Fruit fly (Drosophila melanogaster) whole organism, embryonic: ENCODE measurements around the gene ps.

Experiments used
- CG10147 ChIP-seq: fragments of 200-800 bp; sonication (Bioruptor generic); optimal IDR thresholded peaks from 2 replicates; lab custom pipeline; 2019; ENCODE audit warnings: missing biosample characterization, mild to moderate bottlenecking, missing genetic modification characterization, moderate library complexity
- CG1024 ChIP-seq: fragments of 200-800 bp; sonication (Bioruptor generic); IDR thresholded peaks from 2 replicates; pipeline ENCODE4 v1.3.6; 2022; ENCODE audit warnings: missing biosample characterization, missing genetic modification characterization
- CG11085 ChIP-seq: fragments of 200-800 bp; sonication (Bioruptor generic); IDR thresholded peaks from 2 replicates; pipeline ENCODE4 v1.3.6; 2022; ENCODE audit warnings: missing biosample characterization, missing genetic modification characterization
- CG11398 ChIP-seq: fragments of 200-800 bp; sonication (Bioruptor generic); optimal IDR thresholded peaks from 2 replicates; lab custom pipeline; 2016; ENCODE audit warnings: missing biosample characterization, missing genetic modification characterization
- CG11456 ChIP-seq: fragments of 200-800 bp; sonication (Bioruptor generic); IDR thresholded peaks from 3 replicates; pipeline ENCODE4 v1.3.6; 2022; ENCODE audit warnings: missing biosample characterization, missing genetic modification characterization
- CG12299 ChIP-seq: fragments of 200-800 bp; sonication (Bioruptor generic); optimal IDR thresholded peaks from 2 replicates; lab custom pipeline; 2018; ENCODE audit warnings: missing biosample characterization, mild to moderate bottlenecking, missing genetic modification characterization
- CG15011 ChIP-seq: fragments of 200-800 bp; sonication (Bioruptor generic); optimal IDR thresholded peaks from 3 replicates; lab custom pipeline; 2018; ENCODE audit warnings: missing biosample characterization, mild to moderate bottlenecking, missing genetic modification characterization
- CG15073 ChIP-seq: fragments of 200-800 bp; sonication (Bioruptor generic); optimal IDR thresholded peaks from 2 replicates; lab custom pipeline; 2016; ENCODE audit warnings: missing biosample characterization, missing genetic modification characterization
- CG15601 ChIP-seq: fragments of 200-800 bp; sonication (Bioruptor generic); optimal IDR thresholded peaks from 3 replicates; lab custom pipeline; 2019; ENCODE audit warnings: missing biosample characterization, mild to moderate bottlenecking, missing genetic modification characterization, moderate library complexity
- CG1603 ChIP-seq: fragments of 200-800 bp; sonication (Bioruptor generic); optimal IDR thresholded peaks from 2 replicates; lab custom pipeline; 2019; ENCODE audit warnings: missing biosample characterization, mild to moderate bottlenecking, missing genetic modification characterization, moderate library complexity
- CG16813 ChIP-seq: fragments of 200-800 bp; sonication (Bioruptor generic); IDR thresholded peaks from 3 replicates; pipeline ENCODE4 v1.3.6; 2022; ENCODE audit warnings: missing biosample characterization, missing genetic modification characterization; ENCODE audit not compliant: partially characterized antibody
- CG17385 ChIP-seq: fragments of 200-800 bp; sonication (Bioruptor generic); optimal IDR thresholded peaks from 3 replicates; lab custom pipeline; 2018; ENCODE audit warnings: missing biosample characterization, mild to moderate bottlenecking, missing genetic modification characterization
- CG18011 ChIP-seq: fragments of 200-800 bp; sonication (Bioruptor generic); optimal IDR thresholded peaks from 2 replicates; lab custom pipeline; 2017; ENCODE audit warnings: missing biosample characterization, missing genetic modification characterization, mild to moderate bottlenecking, moderate library complexity, missing genotype
- CG3847 ChIP-seq: fragments of 200-800 bp; sonication (Bioruptor generic); IDR thresholded peaks from 2 replicates; pipeline ENCODE4 v1.3.6; 2022; ENCODE audit warnings: missing biosample characterization, missing genetic modification characterization
- CG4282 ChIP-seq: fragments of 200-800 bp; sonication (Bioruptor generic); optimal IDR thresholded peaks from 2 replicates; lab custom pipeline; 2016; ENCODE audit warnings: missing biosample characterization, missing genetic modification characterization
- CG5180 ChIP-seq: fragments of 200-800 bp; sonication (Bioruptor generic); optimal IDR thresholded peaks from 3 replicates; lab custom pipeline; 2017; ENCODE audit warnings: missing biosample characterization, missing genetic modification characterization, mild to moderate bottlenecking, moderate library complexity, missing genetic modification reagents
- CG7987 ChIP-seq: fragments of 200-800 bp; sonication (Bioruptor generic); optimal IDR thresholded peaks from 2 replicates; lab custom pipeline; 2018; ENCODE audit warnings: missing biosample characterization, mild to moderate bottlenecking, missing genetic modification characterization, moderate library complexity
- CG8478 ChIP-seq: fragments of >200 bp; optimal IDR thresholded peaks from 2 replicates; lab custom pipeline; 2018
- CG8944 ChIP-seq: fragments of 200-800 bp; sonication (Bioruptor generic); optimal IDR thresholded peaks from 3 replicates; lab custom pipeline; 2016; ENCODE audit warnings: missing biosample characterization, missing genetic modification characterization
- Camta ChIP-seq: fragments of 200-800 bp; sonication (Bioruptor generic); optimal IDR thresholded peaks from 2 replicates; lab custom pipeline; 2016; ENCODE audit warnings: missing biosample characterization, missing genetic modification characterization
- Hr78 ChIP-seq, 2 experiments: fragments of 200-800 bp in 1 of 2; fragments of >200 bp in 1 of 2; sonication (Bioruptor generic) in 1 of 2; optimal IDR thresholded peaks; 2 replicates each; lab custom pipeline; 2017 to 2019; ENCODE audit warnings: missing biosample characterization in 2 of 2, missing genetic modification characterization in 2 of 2, mild to moderate bottlenecking in 1 of 2, moderate library complexity in 1 of 2
- Jarid2 ChIP-seq: fragments of 200-800 bp; sonication (Bioruptor generic); optimal IDR thresholded peaks from 3 replicates; lab custom pipeline; 2017; ENCODE audit warnings: mild to moderate bottlenecking, missing biosample characterization, missing genetic modification reagents, missing genetic modification characterization
- Myb ChIP-seq: fragments of 200-800 bp; sonication (Bioruptor generic); optimal IDR thresholded peaks from 2 replicates; lab custom pipeline; 2016; ENCODE audit warnings: missing biosample characterization, missing genetic modification characterization
- NC2β ChIP-seq: fragments of 200-800 bp; sonication (Bioruptor generic); optimal IDR thresholded peaks from 2 replicates; lab custom pipeline; 2016; ENCODE audit warnings: missing biosample characterization, missing genetic modification characterization
- Spps ChIP-seq: fragments of 200-800 bp; sonication (Bioruptor generic); optimal IDR thresholded peaks from 2 replicates; lab custom pipeline; 2018; ENCODE audit warnings: missing biosample characterization, mild to moderate bottlenecking, missing genetic modification characterization
- dati ChIP-seq: fragments of 200-800 bp; sonication (Bioruptor generic); IDR thresholded peaks from 2 replicates; pipeline ENCODE4 v1.3.6; 2022; ENCODE audit warnings: missing biosample characterization, missing genetic modification characterization
- dm ChIP-seq: fragments of 200-800 bp; sonication (Bioruptor generic); optimal IDR thresholded peaks from 3 replicates; lab custom pipeline; 2016; ENCODE audit warnings: missing biosample characterization, missing genetic modification characterization
- fd64A ChIP-seq: fragments of 200-800 bp; sonication (Bioruptor generic); optimal IDR thresholded peaks from 3 replicates; lab custom pipeline; 2018; ENCODE audit warnings: missing biosample characterization, mild to moderate bottlenecking, missing genetic modification characterization
- gt ChIP-seq: fragments of 200-800 bp; sonication (Bioruptor generic); IDR thresholded peaks from 2 replicates; pipeline ENCODE4 v1.3.6; 2022; ENCODE audit warnings: missing biosample characterization, missing genetic modification characterization
- ham ChIP-seq: fragments of 200-800 bp; sonication (Bioruptor generic); IDR thresholded peaks from 2 replicates; pipeline ENCODE4 v1.3.6; 2022; ENCODE audit warnings: missing biosample characterization, missing genetic modification characterization
- her ChIP-seq: fragments of 200-800 bp; sonication (Bioruptor generic); optimal IDR thresholded peaks from 2 replicates; lab custom pipeline; 2016; ENCODE audit warnings: missing biosample characterization, missing genetic modification characterization
- hkb ChIP-seq, 2 experiments: fragments of 200-800 bp in 1 of 2; fragments of >200 bp in 1 of 2; sonication (Bioruptor generic) in 1 of 2; IDR thresholded peaks in 1 of 2; optimal IDR thresholded peaks in 1 of 2; 2 replicates each; pipeline versions ENCODE4 v1.3.6 to Lab custom; 2017 to 2022; ENCODE audit warnings: missing biosample characterization in 1 of 2, missing genetic modification characterization in 1 of 2
- ken ChIP-seq: fragments of 200-800 bp; sonication (Bioruptor generic); IDR thresholded peaks from 3 replicates; pipeline ENCODE4 v1.3.6; 2022; ENCODE audit warnings: missing biosample characterization, missing genetic modification characterization
- pan ChIP-seq, 4 experiments: fragments of >200 bp in 3 of 4; fragments of 200-800 bp in 1 of 4; sonication (Bioruptor generic) in 1 of 4; optimal IDR thresholded peaks in 3 of 4; IDR thresholded peaks in 1 of 4; 2 replicates each; pipeline versions ENCODE4 v1.3.6 to Lab custom; 2017 to 2022; ENCODE audit warnings: missing biosample characterization in 2 of 4, missing genetic modification characterization in 2 of 4, mixed read lengths in 1 of 4
- row ChIP-seq: fragments of 200-800 bp; sonication (Bioruptor generic); IDR thresholded peaks from 3 replicates; pipeline ENCODE4 v1.3.6; 2022; ENCODE audit warnings: missing biosample characterization, missing genetic modification characterization
- run ChIP-seq: fragments of 200-800 bp; sonication (Bioruptor generic); optimal IDR thresholded peaks from 3 replicates; lab custom pipeline; 2018; ENCODE audit warnings: missing biosample characterization, mild to moderate bottlenecking, missing genetic modification characterization
- ttk ChIP-seq: fragments of 200-800 bp; sonication (Bioruptor generic); IDR thresholded peaks from 2 replicates; pipeline ENCODE4 v2.1.2; 2022; ENCODE audit warnings: missing biosample characterization, missing genetic modification characterization
- zf30C ChIP-seq: fragments of 200-800 bp; sonication (Bioruptor generic); optimal IDR thresholded peaks from 3 replicates; lab custom pipeline; 2018; ENCODE audit warnings: missing biosample characterization, mild to moderate bottlenecking, missing genetic modification characterization

Gene ps

dm6 chr3R:9496748-9497147, 79.0 kb downstream of the ps start (continued):
- TF ChIP-seq Spps (tag; lab: Kevin White, UChicago) (no peak), NC2β (peak; percentile 57), row (GFP tag; lab: Robert Waterston, UW) (peak; percentile 9; the same call in 1 of the 3 replicates), Camta (peak; percentile 77), CG15011 (GFP tag; lab: Kevin White, UChicago) (no peak), dm (GFP tag; lab: Kevin White, UChicago) (peak; percentile 75), CG7987 (GFP tag; lab: Kevin White, UChicago) (peak; percentile 59), CG15073 (GFP tag; lab: Kevin White, UChicago) (no peak), CG11398 (GFP tag; lab: Kevin White, UChicago) (peak; percentile 58), CG4282 (peak; percentile 75), hkb (optimal IDR thresholded peaks at IDR 0.05; lab: Kevin White, UChicago) (no peak), hkb (GFP tag; IDR thresholded peaks at IDR 0.05; lab: Robert Waterston, UW) (no peak), ham (GFP tag; lab: Robert Waterston, UW) (no peak; the same call in 1 of the 2 replicates), ttk (GFP tag; lab: Robert Waterston, UW) (peak; percentile 43; the same call in 1 of the 2 replicates), CG11085 (GFP tag; lab: Robert Waterston, UW) (peak; percentile 78), CG8944 (peak; percentile 80), ken (peak; percentile 85), CG3847 (GFP tag; lab: Robert Waterston, UW) (peak; percentile 90), CG1603 (tag; lab: Kevin White, UChicago) (peak; percentile 90), CG11456 (peak; percentile 89), gt (GFP tag; lab: Robert Waterston, UW) (no peak), Hr78 (GFP tag; optimal IDR thresholded peaks at IDR 0.05; lab: Kevin White, UChicago) (peak in 1 of 2 experiments; percentile 2), CG18011 (GFP tag; lab: Kevin White, UChicago) (peak; percentile 44), Jarid2 (GFP tag; lab: Kevin White, UChicago) (no peak), her (GFP tag; lab: Kevin White, UChicago) (peak; percentile 83), dati (GFP tag; lab: Robert Waterston, UW) (no peak), CG16813 (GFP tag; lab: Robert Waterston, UW) (peak; percentile 62), CG10147 (peak; percentile 62)

dm6 chr3R:9499238-9499637, 81.5 kb downstream of the ps start:
- TF ChIP-seq Camta, result no peak
- TF ChIP-seq CG12299 (tag; lab: Kevin White, UChicago), result no peak
- TF ChIP-seq Myb (GFP tag; lab: Kevin White, UChicago), result no peak
- no peak for TF ChIP-seq fd64A (GFP tag; lab: Kevin White, UChicago)
- TF ChIP-seq run (tag; lab: Kevin White, UChicago), result no peak
- no peak for TF ChIP-seq CG1024 (GFP tag; lab: Robert Waterston, UW)
- no peak for TF ChIP-seq CG8478 (lab: Kevin White, UChicago)
- TF ChIP-seq pan (optimal IDR thresholded peaks at IDR 0.05; lab: Kevin White, UChicago), result no peak
- no peak for TF ChIP-seq pan (GFP tag; optimal IDR thresholded peaks at IDR 0.05 in 1 of 2, IDR thresholded peaks at IDR 0.05 in 1 of 2)
- TF ChIP-seq CG5180 (GFP tag; lab: Kevin White, UChicago), result no peak
- TF ChIP-seq CG15601 (tag; lab: Kevin White, UChicago), result no peak
- no peak for TF ChIP-seq CG17385 (GFP tag; lab: Kevin White, UChicago)
- TF ChIP-seq dm (GFP tag; lab: Kevin White, UChicago), result no peak
- TF ChIP-seq zf30C, result no peak
